Worm (Caenorhabditis elegans): Measurements from ENCODE around the gene R10E11.5.

ce11 chrIII:9793592-9794417 lies 4.3 kb upstream of the R10E11.5 start, which contains the start of the genes R10E11.9 and mcm-6:
- TF ChIP-seq ceh-36 (tag; optimal IDR thresholded peaks at IDR 0.05) (no peak), aly-1 (tag; optimal IDR thresholded peaks at IDR 0.05) (no peak), flt-1 (GFP tag; IDR thresholded peaks at IDR 0.05) (no peak), B0310.2 (tag; optimal IDR thresholded peaks at IDR 0.05) (no peak), ceh-13 (GFP tag; optimal IDR thresholded peaks at IDR 0.05) (no peak), F13C5.2 (tag; optimal IDR thresholded peaks at IDR 0.05) (no peak), ama-1 (optimal IDR thresholded peaks at IDR 0.05) (no peak), scrt-1 (GFP tag; IDR thresholded peaks at IDR 0.05) (no peak), sea-1 (GFP tag; conservative IDR thresholded peaks at IDR 0.05) (no peak), hnd-1 (tag; optimal IDR thresholded peaks at IDR 0.05) (no peak), hmbx-1 (tag; optimal IDR thresholded peaks at IDR 0.05) (no peak), pes-1 (GFP tag; IDR thresholded peaks at IDR 0.05) (no peak)

All from whole organism, early embryonic.